In the genomic region with DNA sequence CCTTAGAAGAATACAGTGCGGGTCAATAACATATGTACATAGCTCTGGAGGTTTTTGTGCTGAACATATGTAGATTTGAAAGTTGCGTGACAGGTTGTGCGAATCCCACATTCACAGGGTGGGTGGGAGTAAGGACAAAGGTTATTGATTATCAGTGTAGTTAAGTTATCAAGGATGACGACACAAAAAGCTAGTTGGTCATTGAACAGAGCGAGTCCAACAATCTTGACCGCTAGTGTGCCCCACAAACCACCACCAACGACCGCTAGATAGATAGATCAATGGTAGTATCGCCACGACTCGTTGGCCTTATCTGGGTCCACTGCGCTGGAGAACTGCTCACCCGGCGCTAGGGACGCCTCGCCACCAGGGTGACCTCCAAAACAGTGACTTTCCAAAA, we compare ENCODE assay signal across 1 fruit fly cellular context.
A peak's percentile ranks its signal among the peaks of the same experiment; 100 is the strongest.
TF ChIP-seq lines count a peak whose summit lies in the region.

No protein-coding gene starts in this region.

TF ChIP-seq in whole organism, embryonic, 481 proteins besides CTCF, POLR2A, EP300 and RAD21 (continued from another document):
- TF ChIP-seq cwo (GFP tag; optimal IDR thresholded peaks at IDR 0.05; lab: Kevin White, UChicago) (no peak), CG2712 (tag; optimal IDR thresholded peaks at IDR 0.05; lab: Kevin White, UChicago) (no peak), ranshi (GFP tag; IDR thresholded peaks at IDR 0.05; lab: Robert Waterston, UW) (peak; percentile 22; the same call in 1 of the 2 replicates), CoRest (tag; optimal IDR thresholded peaks at IDR 0.05; lab: Kevin White, UChicago) (no peak), fu2 (GFP tag; optimal IDR thresholded peaks at IDR 0.05; lab: Kevin White, UChicago) (no peak), CG10366 (GFP tag; IDR thresholded peaks at IDR 0.05; lab: Robert Waterston, UW) (no peak), CG9215 (GFP tag; IDR thresholded peaks at IDR 0.05; lab: Robert Waterston, UW) (no peak), Xrp1 (GFP tag; IDR thresholded peaks at IDR 0.05; lab: Robert Waterston, UW) (peak; percentile 24; the same call in 1 of the 2 replicates), vfl (GFP tag; optimal IDR thresholded peaks at IDR 0.05; lab: Kevin White, UChicago) (no peak), CG10267 (tag; optimal IDR thresholded peaks at IDR 0.05; lab: Kevin White, UChicago) (no peak), Aef1 (GFP tag; IDR thresholded peaks at IDR 0.05; lab: Robert Waterston, UW) (no peak), CG17829 (tag; optimal IDR thresholded peaks at IDR 0.05; lab: Kevin White, UChicago) (no peak), CG10431 (GFP tag; optimal IDR thresholded peaks at IDR 0.05; lab: Kevin White, UChicago) (no peak), grau (tag; optimal IDR thresholded peaks at IDR 0.05; lab: Kevin White, UChicago) (no peak), Atf-2 (GFP tag; optimal IDR thresholded peaks at IDR 0.05; lab: Kevin White, UChicago) (no peak), unpg (GFP tag; optimal IDR thresholded peaks at IDR 0.05; lab: Kevin White, UChicago) (peak; percentile 35), CG10979 (tag; optimal IDR thresholded peaks at IDR 0.05; lab: Kevin White, UChicago) (peak; percentile 20), esg (GFP tag; conservative IDR thresholded peaks at IDR 0.05; lab: Robert Waterston, UW) (0 out of 2 replicates have a peak, but pooled peaks have one; percentile 23), Usf (GFP tag; optimal IDR thresholded peaks at IDR 0.05; lab: Kevin White, UChicago) (no peak), Gug (GFP tag; IDR thresholded peaks at IDR 0.05; lab: Robert Waterston, UW) (no peak), sr (GFP tag; IDR thresholded peaks at IDR 0.05; lab: Robert Waterston, UW) (no peak), gcm2 (GFP tag; optimal IDR thresholded peaks at IDR 0.05; lab: Kevin White, UChicago) (no peak), pho (GFP tag; optimal IDR thresholded peaks at IDR 0.05; lab: Kevin White, UChicago) (no peak), eyg (GFP tag; optimal IDR thresholded peaks at IDR 0.05; lab: Kevin White, UChicago) (no peak), ATbp (GFP tag; optimal IDR thresholded peaks at IDR 0.05; lab: Kevin White, UChicago) (no peak), seq (GFP tag; IDR thresholded peaks at IDR 0.05; lab: Robert Waterston, UW) (no peak), croc (GFP tag; conservative IDR thresholded peaks at IDR 0.05; lab: Robert Waterston, UW) (no peak), HmgD (GFP tag; optimal IDR thresholded peaks at IDR 0.05; lab: Kevin White, UChicago) (no peak), ci (GFP tag; IDR thresholded peaks at IDR 0.05; lab: Robert Waterston, UW) (0 out of 3 replicates have a peak, but pooled peaks have one; percentile 46), yki (optimal IDR thresholded peaks at IDR 0.05; lab: Kevin White, UChicago) (no peak), YL-1 (GFP tag; optimal IDR thresholded peaks at IDR 0.05; lab: Kevin White, UChicago) (no peak), org-1 (GFP tag; optimal IDR thresholded peaks at IDR 0.05; lab: Kevin White, UChicago) (peak; percentile 1), Elba2 (GFP tag; optimal IDR thresholded peaks at IDR 0.05; lab: Kevin White, UChicago) (no peak), CG16813 (GFP tag; IDR thresholded peaks at IDR 0.05; lab: Robert Waterston, UW; ENCODE audit: partially characterized antibody) (no peak), CG14441 (GFP tag; IDR thresholded peaks at IDR 0.05; lab: Robert Waterston, UW) (no peak), Dp (GFP tag; optimal IDR thresholded peaks at IDR 0.05; lab: Kevin White, UChicago) (no peak), crp (GFP tag; optimal IDR thresholded peaks at IDR 0.05; lab: Kevin White, UChicago) (no peak), CG13296 (GFP tag; optimal IDR thresholded peaks at IDR 0.05; lab: Kevin White, UChicago) (no peak), br (optimal IDR thresholded peaks at IDR 0.05; lab: Kevin White, UChicago) (no peak), CG7745 (tag; optimal IDR thresholded peaks at IDR 0.05; lab: Kevin White, UChicago) (no peak), Hmx (GFP tag; optimal IDR thresholded peaks at IDR 0.05; lab: Kevin White, UChicago) (no peak), CG4617 (GFP tag; optimal IDR thresholded peaks at IDR 0.05; lab: Kevin White, UChicago; ENCODE audit: borderline replicate concordance) (no peak), otp (GFP tag; IDR thresholded peaks at IDR 0.05; lab: Robert Waterston, UW) (no peak), chif (GFP tag; optimal IDR thresholded peaks at IDR 0.05; lab: Kevin White, UChicago) (no peak), CG12769 (tag; optimal IDR thresholded peaks at IDR 0.05; lab: Kevin White, UChicago) (peak; percentile 5), CrebB (tag; optimal IDR thresholded peaks at IDR 0.05; lab: Kevin White, UChicago) (no peak), CG18262 (tag; optimal IDR thresholded peaks at IDR 0.05; lab: Kevin White, UChicago) (no peak), CG12942 (GFP tag; optimal IDR thresholded peaks at IDR 0.05; lab: Kevin White, UChicago) (no peak), oc (tag; optimal IDR thresholded peaks at IDR 0.05; lab: Kevin White, UChicago) (no peak), CG8388 (GFP tag; optimal IDR thresholded peaks at IDR 0.05; lab: Kevin White, UChicago) (no peak), CG15011 (GFP tag; optimal IDR thresholded peaks at IDR 0.05; lab: Kevin White, UChicago) (no peak), usp (GFP tag; optimal IDR thresholded peaks at IDR 0.05; lab: Kevin White, UChicago) (no peak), ac (GFP tag; optimal IDR thresholded peaks at IDR 0.05; lab: Kevin White, UChicago) (no peak), CG6683 (GFP tag; optimal IDR thresholded peaks at IDR 0.05; lab: Kevin White, UChicago) (no peak), CG2116 (GFP tag; optimal IDR thresholded peaks at IDR 0.05; lab: Kevin White, UChicago) (no peak), CG8944 (GFP tag; optimal IDR thresholded peaks at IDR 0.05; lab: Kevin White, UChicago) (no peak), peb (GFP tag; IDR thresholded peaks at IDR 0.05; lab: Robert Waterston, UW) (no peak), Hey (tag; optimal IDR thresholded peaks at IDR 0.05; lab: Kevin White, UChicago) (no peak), Taf1 (GFP tag; IDR thresholded peaks at IDR 0.05; lab: Robert Waterston, UW) (no peak), CG17568 (GFP tag; optimal IDR thresholded peaks at IDR 0.05; lab: Kevin White, UChicago) (no peak), Ssrp (tag; optimal IDR thresholded peaks at IDR 0.05; lab: Kevin White, UChicago) (no peak), CG5180 (GFP tag; optimal IDR thresholded peaks at IDR 0.05; lab: Kevin White, UChicago) (no peak), fru (optimal IDR thresholded peaks at IDR 0.05; lab: Kevin White, UChicago) (no peak), CG15073 (GFP tag; optimal IDR thresholded peaks at IDR 0.05; lab: Kevin White, UChicago) (peak; percentile 81), CG10321 (GFP tag; IDR thresholded peaks at IDR 0.05; lab: Robert Waterston, UW) (no peak), Myb (GFP tag; optimal IDR thresholded peaks at IDR 0.05; lab: Kevin White, UChicago) (no peak), CG11093 (GFP tag; IDR thresholded peaks at IDR 0.05; lab: Robert Waterston, UW) (no peak), Dek (tag; optimal IDR thresholded peaks at IDR 0.05; lab: Kevin White, UChicago) (no peak), CG10462 (GFP tag; optimal IDR thresholded peaks at IDR 0.05; lab: Kevin White, UChicago) (no peak), odd (GFP tag; optimal IDR thresholded peaks at IDR 0.05; lab: Kevin White, UChicago) (no peak), danr (GFP tag; IDR thresholded peaks at IDR 0.05; lab: Robert Waterston, UW) (no peak), CG4404 (GFP tag; IDR thresholded peaks at IDR 0.05; lab: Robert Waterston, UW) (0 out of 2 replicates have a peak, but pooled peaks have one; percentile 6), CG18599 (GFP tag; optimal IDR thresholded peaks at IDR 0.05; lab: Kevin White, UChicago) (peak; percentile 37), CG17359 (tag; optimal IDR thresholded peaks at IDR 0.05; lab: Kevin White, UChicago) (no peak), Rx (GFP tag; IDR thresholded peaks at IDR 0.05; lab: Robert Waterston, UW) (0 out of 2 replicates have a peak, but pooled peaks have one; percentile 21), CG2120 (GFP tag; optimal IDR thresholded peaks at IDR 0.05; lab: Kevin White, UChicago) (no peak), CG11560 (tag; IDR thresholded peaks at IDR 0.05; lab: Robert Waterston, UW) (no peak), CG31224 (GFP tag; IDR thresholded peaks at IDR 0.05; lab: Robert Waterston, UW) (no peak), CG9817 (tag; optimal IDR thresholded peaks at IDR 0.05; lab: Kevin White, UChicago) (no peak), CG6854 (GFP tag; optimal IDR thresholded peaks at IDR 0.05; lab: Kevin White, UChicago) (no peak), CG11085 (GFP tag; IDR thresholded peaks at IDR 0.05; lab: Robert Waterston, UW) (no peak), CG9609 (GFP tag; optimal IDR thresholded peaks at IDR 0.05; lab: Kevin White, UChicago) (no peak), vvl (GFP tag; IDR thresholded peaks at IDR 0.05; lab: Robert Waterston, UW) (peak; percentile 17; the same call in 1 of the 2 replicates), Bteb2 (GFP tag; optimal IDR thresholded peaks at IDR 0.05; lab: Kevin White, UChicago) (no peak), hb (GFP tag; IDR thresholded peaks at IDR 0.05; lab: Robert Waterston, UW; ENCODE audit: partially characterized antibody) (no peak), Rfx (GFP tag; IDR thresholded peaks at IDR 0.05; lab: Robert Waterston, UW) (no peak), Mad (GFP tag; optimal IDR thresholded peaks at IDR 0.05; lab: Kevin White, UChicago) (no peak), CG8089 (GFP tag; optimal IDR thresholded peaks at IDR 0.05; lab: Kevin White, UChicago) (no peak), cato (GFP tag; optimal IDR thresholded peaks at IDR 0.05; lab: Kevin White, UChicago; ENCODE audit: borderline replicate concordance) (no peak), dmrt11E (tag; optimal IDR thresholded peaks at IDR 0.05; lab: Kevin White, UChicago) (no peak), Sin3A (optimal IDR thresholded peaks at IDR 0.05; lab: Kevin White, UChicago) (no peak), Hr39 (optimal IDR thresholded peaks at IDR 0.05; lab: Kevin White, UChicago) (no peak), sob (GFP tag; IDR thresholded peaks at IDR 0.05; lab: Robert Waterston, UW) (no peak), CG16863 (GFP tag; optimal IDR thresholded peaks at IDR 0.05; lab: Kevin White, UChicago) (no peak), Fer3 (tag; optimal IDR thresholded peaks at IDR 0.05; lab: Kevin White, UChicago) (peak; percentile 10), CG15514 (GFP tag; optimal IDR thresholded peaks at IDR 0.05; lab: Kevin White, UChicago) (no peak), emc (GFP tag; optimal IDR thresholded peaks at IDR 0.05; lab: Kevin White, UChicago) (no peak), pum (GFP tag; optimal IDR thresholded peaks at IDR 0.05; lab: Kevin White, UChicago) (no peak), mirr (GFP tag; optimal IDR thresholded peaks at IDR 0.05; lab: Kevin White, UChicago) (no peak), CG18764 (GFP tag; optimal IDR thresholded peaks at IDR 0.05; lab: Kevin White, UChicago) (no peak), NC2α (GFP tag; optimal IDR thresholded peaks at IDR 0.05; lab: Kevin White, UChicago) (no peak), rib (GFP tag; IDR thresholded peaks at IDR 0.05; lab: Robert Waterston, UW) (no peak), dan (GFP tag; IDR thresholded peaks at IDR 0.05; lab: Robert Waterston, UW) (no peak), exex (tag; optimal IDR thresholded peaks at IDR 0.05; lab: Kevin White, UChicago) (no peak), CG7963 (GFP tag; IDR thresholded peaks at IDR 0.05; lab: Robert Waterston, UW; ENCODE audit: partially characterized antibody) (no peak), CG9437 (GFP tag; optimal IDR thresholded peaks at IDR 0.05; lab: Kevin White, UChicago) (no peak), BtbVII (GFP tag; optimal IDR thresholded peaks at IDR 0.05; lab: Kevin White, UChicago) (no peak), ro (GFP tag; IDR thresholded peaks at IDR 0.05; lab: Robert Waterston, UW) (no peak), Neu2 (GFP tag; optimal IDR thresholded peaks at IDR 0.05; lab: Kevin White, UChicago; ENCODE audit: borderline replicate concordance) (no peak), ssp (GFP tag; IDR thresholded peaks at IDR 0.05; lab: Robert Waterston, UW) (no peak), Antp (GFP tag; optimal IDR thresholded peaks at IDR 0.05; lab: Kevin White, UChicago) (peak; percentile 16), CG1603 (tag; optimal IDR thresholded peaks at IDR 0.05; lab: Kevin White, UChicago) (peak; percentile 45), lmd (GFP tag; IDR thresholded peaks at IDR 0.05; lab: Robert Waterston, UW) (no peak; the same call in 1 of the 2 replicates), pnt (GFP tag; optimal IDR thresholded peaks at IDR 0.05; lab: Kevin White, UChicago) (no peak)
